Fruit fly (Drosophila melanogaster) whole organism, embryonic: ENCODE measurements around the gene CG32182.

Experiments
- ATbp ChIP-seq: fragments of 200-800 bp; sonication (Bioruptor generic); optimal IDR thresholded peaks from 2 replicates; lab custom pipeline; 2017; ENCODE audit warnings: missing biosample characterization, mild to moderate bottlenecking, missing genetic modification characterization, missing genetic modification reagents
- Abd-B ChIP-seq: fragments of 200-800 bp; sonication (Bioruptor generic); optimal IDR thresholded peaks from 2 replicates; lab custom pipeline; 2018; ENCODE audit warnings: missing biosample characterization, mild to moderate bottlenecking, missing genetic modification characterization, moderate library complexity
- Atf3 ChIP-seq: fragments of 200-800 bp; sonication (Bioruptor generic); optimal IDR thresholded peaks from 3 replicates; lab custom pipeline; 2016; ENCODE audit warnings: missing biosample characterization, missing genetic modification characterization
- Awh ChIP-seq: fragments of 200-800 bp; sonication (Bioruptor generic); IDR thresholded peaks from 2 replicates; pipeline ENCODE4, ENCODE4 v1.3.6; 2022; ENCODE audit warnings: missing biosample characterization, missing genetic modification characterization
- CG10462 ChIP-seq: fragments of 200-800 bp; sonication (Bioruptor generic); optimal IDR thresholded peaks from 2 replicates; lab custom pipeline; 2016; ENCODE audit warnings: missing biosample characterization, missing genetic modification characterization
- CG11247 ChIP-seq: fragments of 200-800 bp; sonication (Bioruptor generic); IDR thresholded peaks from 2 replicates; pipeline ENCODE4 v1.3.6; 2022; ENCODE audit warnings: missing biosample characterization, missing genetic modification characterization
- CG11456 ChIP-seq: fragments of 200-800 bp; sonication (Bioruptor generic); IDR thresholded peaks from 3 replicates; pipeline ENCODE4 v1.3.6; 2022; ENCODE audit warnings: missing biosample characterization, missing genetic modification characterization
- CG12071 ChIP-seq: fragments of 200-800 bp; sonication (Bioruptor generic); optimal IDR thresholded peaks from 3 replicates; lab custom pipeline; 2018; ENCODE audit warnings: missing biosample characterization, mild to moderate bottlenecking, missing genetic modification characterization
- CG12659 ChIP-seq: fragments of 200-800 bp; sonication (Bioruptor generic); optimal IDR thresholded peaks from 3 replicates; lab custom pipeline; 2017; ENCODE audit warnings: mild to moderate bottlenecking, missing biosample characterization, missing genetic modification reagents, missing genetic modification characterization
- CG12942 ChIP-seq: fragments of 200-800 bp; sonication (Bioruptor generic); optimal IDR thresholded peaks from 3 replicates; lab custom pipeline; 2016; ENCODE audit warnings: missing biosample characterization, missing genetic modification characterization
- CG15073 ChIP-seq: fragments of 200-800 bp; sonication (Bioruptor generic); optimal IDR thresholded peaks from 2 replicates; lab custom pipeline; 2016; ENCODE audit warnings: missing biosample characterization, missing genetic modification characterization
- CG17328 ChIP-seq: fragments of 200-800 bp; sonication (Bioruptor generic); IDR thresholded peaks from 2 replicates; pipeline ENCODE4 v1.3.6; 2022; ENCODE audit warnings: missing biosample characterization, missing genetic modification characterization
- CG17568 ChIP-seq: fragments of 200-800 bp; sonication (Bioruptor generic); optimal IDR thresholded peaks from 2 replicates; lab custom pipeline; 2018; ENCODE audit warnings: missing biosample characterization, mild to moderate bottlenecking, missing genetic modification characterization, moderate library complexity
- CG3163 ChIP-seq: fragments of 200-800 bp; sonication (Bioruptor generic); optimal IDR thresholded peaks from 3 replicates; lab custom pipeline; 2016; ENCODE audit warnings: missing biosample characterization, missing genetic modification characterization
- CG34376 ChIP-seq: fragments of 200-800 bp; sonication (Bioruptor generic); optimal IDR thresholded peaks from 2 replicates; lab custom pipeline; 2018; ENCODE audit warnings: missing biosample characterization, mild to moderate bottlenecking, missing genetic modification characterization
- CG6765 ChIP-seq: fragments of 200-800 bp; sonication (Bioruptor generic); optimal IDR thresholded peaks from 3 replicates; lab custom pipeline; 2017; ENCODE audit warnings: missing biosample characterization, mild to moderate bottlenecking, missing genetic modification characterization
- CG7987 ChIP-seq: fragments of 200-800 bp; sonication (Bioruptor generic); optimal IDR thresholded peaks from 2 replicates; lab custom pipeline; 2018; ENCODE audit warnings: missing biosample characterization, mild to moderate bottlenecking, missing genetic modification characterization, moderate library complexity
- CG8765 ChIP-seq: fragments of 200-800 bp; sonication (Bioruptor generic); IDR thresholded peaks from 2 replicates; pipeline ENCODE4 v1.3.6; 2022; ENCODE audit warnings: missing biosample characterization, missing genetic modification characterization
- CG8944 ChIP-seq: fragments of 200-800 bp; sonication (Bioruptor generic); optimal IDR thresholded peaks from 3 replicates; lab custom pipeline; 2016; ENCODE audit warnings: missing biosample characterization, missing genetic modification characterization
- CG9876 ChIP-seq: fragments of 200-800 bp; sonication (Bioruptor generic); optimal IDR thresholded peaks from 2 replicates; lab custom pipeline; 2016; ENCODE audit warnings: missing biosample characterization, missing genetic modification characterization
- CTCF ChIP-seq: fragments of 200-800 bp; sonication (Bioruptor generic); optimal IDR thresholded peaks from 2 replicates; lab custom pipeline; 2017; ENCODE audit warnings: missing biosample characterization, mild to moderate bottlenecking, missing genetic modification characterization, moderate library complexity
- Dp ChIP-seq: fragments of 200-800 bp; sonication (Bioruptor generic); optimal IDR thresholded peaks from 2 replicates; lab custom pipeline; 2018; ENCODE audit warnings: missing biosample characterization, mild to moderate bottlenecking, missing genetic modification characterization, moderate library complexity
- Drgx ChIP-seq: fragments of 200-800 bp; sonication (Bioruptor generic); IDR thresholded peaks from 2 replicates; pipeline ENCODE4 v1.3.6; 2022; ENCODE audit warnings: missing biosample characterization, missing genetic modification characterization
- E2f1 ChIP-seq: fragments of 200-800 bp; sonication (Bioruptor generic); IDR thresholded peaks from 2 replicates; pipeline ENCODE4 v1.3.6; 2022; ENCODE audit warnings: missing biosample characterization, missing genetic modification characterization
- HLH3B ChIP-seq: fragments of 200-800 bp; sonication (Bioruptor generic); IDR thresholded peaks from 2 replicates; pipeline ENCODE4 v1.3.6; 2022; ENCODE audit warnings: missing biosample characterization, missing genetic modification characterization
- HLH4C ChIP-seq: fragments of 200-800 bp; sonication (Bioruptor generic); IDR thresholded peaks from 3 replicates; pipeline ENCODE4 v1.3.6; 2022; ENCODE audit warnings: missing biosample characterization, missing genetic modification characterization; ENCODE audit not compliant: partially characterized antibody
- MTF-1 ChIP-seq: fragments of 200-800 bp; sonication (Bioruptor generic); optimal IDR thresholded peaks from 2 replicates; lab custom pipeline; 2018; ENCODE audit warnings: missing biosample characterization, mild to moderate bottlenecking, missing genetic modification characterization, borderline replicate concordance
- Med ChIP-seq: fragments of 200-800 bp; sonication (Bioruptor generic); peaks from one replicate; lab custom pipeline; 2016; ENCODE audit warnings: missing biosample characterization, missing genetic modification characterization, mild to moderate bottlenecking, inconsistent platforms, moderate library complexity
- NFAT ChIP-seq: fragments of 200-800 bp; sonication (Bioruptor generic); IDR thresholded peaks from 2 replicates; pipeline ENCODE4 v1.3.6; 2022; ENCODE audit warnings: missing biosample characterization, missing genetic modification characterization
- Opbp ChIP-seq: fragments of 200-800 bp; sonication (Bioruptor generic); IDR thresholded peaks from 3 replicates; pipeline ENCODE4 v1.3.6; 2022; ENCODE audit warnings: missing biosample characterization, missing genetic modification characterization; ENCODE audit not compliant: partially characterized antibody
- Pdp1 ChIP-seq, 2 experiments: fragments of 200-800 bp; sonication (Bioruptor generic); optimal IDR thresholded peaks; 3 replicates each; lab custom pipeline; 2016; ENCODE audit warnings: missing biosample characterization in 2 of 2, missing genetic modification characterization in 2 of 2, mild to moderate bottlenecking in 1 of 2, moderate library complexity in 1 of 2
- Ptx1 ChIP-seq: fragments of 200-800 bp; sonication (Bioruptor generic); IDR thresholded peaks from 2 replicates; pipeline ENCODE4 v1.3.6; 2022; ENCODE audit warnings: missing biosample characterization, missing genetic modification characterization
- Trl ChIP-seq, 3 experiments: fragments of >200 bp in 2 of 3; fragments of 200-800 bp in 1 of 3; sonication (Bioruptor generic) in 1 of 3; optimal IDR thresholded peaks; 2 replicates in 1 of 3; 3 replicates in 2 of 3; lab custom pipeline; 2016 to 2017; ENCODE audit warnings: missing biosample characterization in 1 of 3, missing genetic modification characterization in 1 of 3
- ac ChIP-seq: fragments of 200-800 bp; sonication (Bioruptor generic); optimal IDR thresholded peaks from 3 replicates; lab custom pipeline; 2017; ENCODE audit warnings: missing biosample characterization, mild to moderate bottlenecking, missing genetic modification characterization
- ase ChIP-seq: fragments of 200-800 bp; sonication (Bioruptor generic); IDR thresholded peaks from 3 replicates; pipeline ENCODE4 v1.3.6; 2022; ENCODE audit warnings: missing biosample characterization, missing genetic modification characterization
- az2 ChIP-seq: fragments of 200-800 bp; sonication (Bioruptor generic); optimal IDR thresholded peaks from 3 replicates; lab custom pipeline; 2016; ENCODE audit warnings: missing biosample characterization, missing genetic modification characterization
- ci ChIP-seq: fragments of 200-800 bp; sonication (Bioruptor generic); IDR thresholded peaks from 3 replicates; pipeline ENCODE4 v1.3.6; 2022; ENCODE audit warnings: missing biosample characterization, missing genetic modification characterization
- croc ChIP-seq: fragments of 200-800 bp; sonication (Bioruptor generic); conservative IDR thresholded peaks from 3 replicates; pipeline ENCODE4 v1.3.6; 2022; ENCODE audit warnings: missing biosample characterization, missing genetic modification characterization
- crp ChIP-seq, 2 experiments: fragments of 200-800 bp; sonication (Bioruptor generic); optimal IDR thresholded peaks; 2 replicates in 1 of 2; 3 replicates in 1 of 2; lab custom pipeline; 2017; ENCODE audit warnings: missing biosample characterization in 2 of 2, missing genetic modification characterization in 2 of 2, mild to moderate bottlenecking in 1 of 2, moderate library complexity in 1 of 2
- en ChIP-seq: fragments of 200-800 bp; sonication (Bioruptor generic); optimal IDR thresholded peaks from 2 replicates; lab custom pipeline; 2016; ENCODE audit warnings: missing biosample characterization, missing genetic modification characterization
- exex ChIP-seq: fragments of 200-800 bp; sonication (Bioruptor generic); optimal IDR thresholded peaks from 4 replicates; lab custom pipeline; 2018; ENCODE audit warnings: missing biosample characterization, mild to moderate bottlenecking, missing genetic modification characterization, moderate library complexity
- inv ChIP-seq: fragments of 200-800 bp; sonication (Bioruptor generic); IDR thresholded peaks from 2 replicates; pipeline ENCODE4 v1.3.6; 2022; ENCODE audit warnings: missing biosample characterization, missing genetic modification characterization; ENCODE audit not compliant: partially characterized antibody
- jumu ChIP-seq: fragments of 200-800 bp; sonication (Bioruptor generic); optimal IDR thresholded peaks from 3 replicates; lab custom pipeline; 2016; ENCODE audit warnings: missing biosample characterization, missing genetic modification characterization
- klu ChIP-seq: fragments of 200-800 bp; sonication (Bioruptor generic); IDR thresholded peaks from 2 replicates; pipeline ENCODE4 v1.3.6; 2022; ENCODE audit warnings: missing biosample characterization, missing genetic modification characterization
- lmd ChIP-seq: fragments of 200-800 bp; sonication (Bioruptor generic); IDR thresholded peaks from 2 replicates; pipeline ENCODE4 v1.3.6; 2022; ENCODE audit warnings: missing biosample characterization, missing genetic modification characterization
- pfk ChIP-seq: fragments of 200-800 bp; sonication (Bioruptor generic); optimal IDR thresholded peaks from 2 replicates; lab custom pipeline; 2018; ENCODE audit warnings: missing biosample characterization, mild to moderate bottlenecking, missing genetic modification characterization, moderate library complexity
- pzg ChIP-seq: fragments of 200-800 bp; sonication (Bioruptor generic); optimal IDR thresholded peaks from 3 replicates; lab custom pipeline; 2018; ENCODE audit warnings: missing biosample characterization, mild to moderate bottlenecking, missing genetic modification characterization, moderate library complexity
- shn ChIP-seq: fragments of 200-800 bp; sonication (Bioruptor generic); optimal IDR thresholded peaks from 3 replicates; lab custom pipeline; 2016; ENCODE audit warnings: missing biosample characterization, missing genetic modification characterization
- sob ChIP-seq: fragments of 200-800 bp; sonication (Bioruptor generic); IDR thresholded peaks from 2 replicates; pipeline ENCODE4 v1.3.6; 2022; ENCODE audit warnings: missing biosample characterization, missing genetic modification characterization
- ttk ChIP-seq: fragments of 200-800 bp; sonication (Bioruptor generic); IDR thresholded peaks from 2 replicates; pipeline ENCODE4 v2.1.2; 2022; ENCODE audit warnings: missing biosample characterization, missing genetic modification characterization
- tx ChIP-seq: fragments of 200-800 bp; sonication (Bioruptor generic); optimal IDR thresholded peaks from 2 replicates; lab custom pipeline; 2016; ENCODE audit warnings: missing biosample characterization, missing genetic modification characterization
- zfh1 ChIP-seq: fragments of 200-800 bp; sonication (Bioruptor generic); IDR thresholded peaks from 3 replicates; pipeline ENCODE4 v1.3.6; 2022; ENCODE audit warnings: missing biosample characterization, missing genetic modification characterization

The CG32182 gene

dm6 chr3L:17740471-17740870 is 17.4 kb upstream of the CG32182 start, which contains the start of gene CG7460:
Gene CG7460, plus strand, starts transcription at chr3L:17740540.
- peak; percentile 51 for TF ChIP-seq CG12071 (GFP tag; lab: Kevin White, UChicago)
- TF ChIP-seq CG17328: no peak
- no peak for TF ChIP-seq ttk
- no peak for TF ChIP-seq pzg (GFP tag; lab: Kevin White, UChicago)
- no peak for TF ChIP-seq CG10462 (GFP tag; lab: Kevin White, UChicago)
- peak; percentile 50 for TF ChIP-seq CG17568
- no peak for TF ChIP-seq inv
- no peak for TF ChIP-seq lmd
- TF ChIP-seq crp (GFP tag; optimal IDR thresholded peaks at IDR 0.05; lab: Kevin White, UChicago): no peak
- no peak for TF ChIP-seq Opbp (GFP tag; lab: Robert Waterston, UW)
- TF ChIP-seq en (GFP tag; lab: Kevin White, UChicago): no peak
- peak; percentile 26 for TF ChIP-seq Med
- no peak for TF ChIP-seq pfk
- TF ChIP-seq CG34376 (GFP tag; lab: Kevin White, UChicago): peak; percentile 72
- no peak for TF ChIP-seq jumu (GFP tag; lab: Kevin White, UChicago)
- TF ChIP-seq Ptx1: no peak
- TF ChIP-seq Awh (GFP tag; lab: Robert Waterston, UW): no peak
- TF ChIP-seq CG8765: no peak
- no peak for TF ChIP-seq NFAT (GFP tag; lab: Robert Waterston, UW)
- no peak for TF ChIP-seq HLH4C (GFP tag; lab: Robert Waterston, UW)
- no peak for TF ChIP-seq croc (GFP tag; lab: Robert Waterston, UW)
- no peak for TF ChIP-seq Dp (GFP tag; lab: Kevin White, UChicago)
- TF ChIP-seq shn (GFP tag; lab: Kevin White, UChicago): no peak
- no peak for TF ChIP-seq CG6765 (GFP tag; lab: Kevin White, UChicago)
- no peak for TF ChIP-seq zfh1 (GFP tag; lab: Robert Waterston, UW)
- no peak for TF ChIP-seq Drgx (GFP tag; lab: Robert Waterston, UW)
- TF ChIP-seq CG8944 (GFP tag; lab: Kevin White, UChicago): no peak
- TF ChIP-seq ac: no peak
- TF ChIP-seq CG11247 (GFP tag; lab: Robert Waterston, UW): no peak
- TF ChIP-seq tx (GFP tag; lab: Kevin White, UChicago): no peak
- peak; percentile 56; the same call in 2 of the 3 replicates for TF ChIP-seq ci (GFP tag; lab: Robert Waterston, UW)
- TF ChIP-seq Atf3 (GFP tag; lab: Kevin White, UChicago): no peak
- no peak for TF ChIP-seq HLH3B (GFP tag; lab: Robert Waterston, UW)
- TF ChIP-seq sob: no peak
- TF ChIP-seq exex (tag; lab: Kevin White, UChicago): peak; percentile 84
- peak; percentile 37 for TF ChIP-seq CG7987
- peak; percentile 95 for TF ChIP-seq CG3163 (GFP tag; lab: Kevin White, UChicago)
- no peak for TF ChIP-seq CG9876 (GFP tag; lab: Kevin White, UChicago)
- TF ChIP-seq az2 (GFP tag; lab: Kevin White, UChicago): no peak
- peak; percentile 11 for TF ChIP-seq MTF-1 (GFP tag; lab: Kevin White, UChicago)
- TF ChIP-seq CG15073: no peak
- no peak for TF ChIP-seq klu (GFP tag; lab: Robert Waterston, UW)
- TF ChIP-seq CG11456 (GFP tag; lab: Robert Waterston, UW): no peak
- TF ChIP-seq CTCF (GFP tag; lab: Kevin White, UChicago): no peak
- peak; percentile 41 for TF ChIP-seq ATbp (GFP tag; lab: Kevin White, UChicago)
- peak; percentile 75 to 84 for TF ChIP-seq Trl (optimal IDR thresholded peaks at IDR 0.05; lab: Kevin White, UChicago)
- TF ChIP-seq Trl (GFP tag; optimal IDR thresholded peaks at IDR 0.05; lab: Kevin White, UChicago): no peak
- no peak for TF ChIP-seq E2f1
- TF ChIP-seq ase: no peak
- no peak for TF ChIP-seq CG12942 (GFP tag; lab: Kevin White, UChicago)
- no peak for TF ChIP-seq Abd-B (GFP tag; lab: Kevin White, UChicago)
- TF ChIP-seq CG12659: no peak
- no peak for TF ChIP-seq Pdp1 (GFP tag; optimal IDR thresholded peaks at IDR 0.05; lab: Kevin White, UChicago)
